Fruit fly (Drosophila melanogaster) Kc167 (cell line): Measurements from ENCODE around the gene mRRF1.

ENCODE experiments used
- Myc ChIP-seq: fragments of >200 bp; optimal IDR thresholded peaks from 2 replicates; lab custom pipeline; 2017; ENCODE audit warnings: missing external identifiers
- Sin3A ChIP-seq: fragments of >200 bp; optimal IDR thresholded peaks from 2 replicates; lab custom pipeline; 2018; ENCODE audit warnings: missing external identifiers
- h ChIP-seq: fragments of >200 bp; optimal IDR thresholded peaks from 3 replicates; lab custom pipeline; 2018; ENCODE audit warnings: missing external identifiers
- insv ChIP-seq: fragments of >200 bp; optimal IDR thresholded peaks from 3 replicates; lab custom pipeline; 2018; ENCODE audit warnings: missing external identifiers
- psq ChIP-seq: fragments of >200 bp; optimal IDR thresholded peaks from 2 replicates; lab custom pipeline; 2017; ENCODE audit warnings: missing external identifiers
- ttk ChIP-seq: sonication (Bioruptor generic); optimal IDR thresholded peaks from 2 replicates; lab custom pipeline; 2017; ENCODE audit warnings: missing external identifiers

The mRRF1 gene

DNA sequence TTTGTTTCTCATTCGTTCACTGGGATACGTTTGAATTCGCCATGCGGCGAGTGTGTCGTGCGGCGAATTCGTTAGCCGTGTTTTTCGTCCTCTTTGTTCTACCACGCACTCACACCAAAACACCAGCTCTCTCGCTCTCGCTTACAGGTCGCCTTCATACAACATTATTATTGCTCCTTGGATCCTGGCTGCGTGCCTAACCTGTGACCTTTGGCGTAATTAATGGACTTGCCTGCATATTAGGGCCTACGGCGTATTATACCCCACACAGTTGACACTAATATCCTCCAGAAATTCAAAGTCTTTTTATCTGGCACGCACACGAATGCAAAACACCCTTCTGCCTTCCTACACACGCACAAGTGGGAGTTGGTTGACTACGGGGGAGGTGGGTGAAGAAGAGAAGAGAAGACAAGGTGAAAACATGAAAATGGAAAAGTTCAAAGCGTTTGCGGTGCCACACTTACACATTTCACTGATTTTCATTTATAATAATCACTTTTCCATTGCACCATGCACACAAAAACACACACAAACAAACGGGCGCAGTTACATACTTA is 46.0 kb downstream of the mRRF1 start:
- TF ChIP-seq insv (lab: Kevin White, UChicago) (no peak), Myc (lab: Kevin White, UChicago) (no peak), Sin3A (lab: Kevin White, UChicago) (no peak), h (lab: Kevin White, UChicago) (no peak), ttk (lab: Kevin White, UChicago) (no peak), psq (lab: Kevin White, UChicago) (no peak)

DNA sequence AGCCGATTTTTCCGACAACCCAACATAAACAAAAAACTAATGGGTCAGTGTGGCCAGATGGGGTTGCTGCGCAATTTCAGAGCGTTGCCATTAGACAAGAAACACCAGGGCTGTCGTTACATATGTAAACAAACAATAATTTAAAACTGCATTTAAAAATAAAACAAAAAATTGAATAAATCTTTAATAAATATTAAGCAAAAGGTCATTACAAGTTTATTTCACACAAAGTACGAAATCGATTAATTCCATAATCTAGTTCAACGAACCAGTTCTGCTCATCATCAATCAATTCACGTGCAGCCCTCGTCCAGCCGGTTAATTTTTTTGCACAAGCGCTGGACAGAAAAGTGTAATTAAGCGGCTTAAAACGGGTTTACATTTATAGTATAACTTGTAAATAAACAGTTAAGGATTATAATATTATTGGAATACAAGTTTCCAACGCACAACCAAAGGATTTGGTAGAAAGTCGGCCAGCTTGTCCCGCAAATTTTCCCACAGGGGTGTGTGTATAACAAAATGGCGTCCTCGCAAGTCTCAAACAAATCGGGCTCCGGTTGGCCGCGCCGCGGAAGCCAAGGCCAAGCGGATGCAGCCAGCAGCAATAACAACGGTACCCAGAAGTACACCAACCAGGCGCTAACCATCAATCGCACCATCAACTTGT is 46.7 kb downstream of the mRRF1 start, which contains the start of the genes CG4022 and Cpsf5:
Gene CG4022, minus strand, starts transcription at position 79 of the 670 bp plus-strand sequence.
Gene Cpsf5, plus strand, starts transcription at position 285 of the 670 bp plus-strand sequence.
- TF ChIP-seq Sin3A (lab: Kevin White, UChicago): no peak
